Fruit fly (Drosophila melanogaster) whole organism, embryonic: ENCODE measurements around the gene CG42827.

Experiments
- C15 ChIP-seq: fragments of 200-800 bp; sonication (Bioruptor generic); IDR thresholded peaks from 3 replicates; pipeline ENCODE4 v1.3.6; 2022; ENCODE audit warnings: missing biosample characterization, missing genetic modification characterization
- CG12942 ChIP-seq: fragments of 200-800 bp; sonication (Bioruptor generic); optimal IDR thresholded peaks from 3 replicates; lab custom pipeline; 2016; ENCODE audit warnings: missing biosample characterization, missing genetic modification characterization
- CG1602 ChIP-seq: fragments of 200-800 bp; sonication (Bioruptor generic); optimal IDR thresholded peaks from 3 replicates; lab custom pipeline; 2016; ENCODE audit warnings: missing biosample characterization, missing genetic modification characterization
- CG1603 ChIP-seq: fragments of 200-800 bp; sonication (Bioruptor generic); optimal IDR thresholded peaks from 2 replicates; lab custom pipeline; 2019; ENCODE audit warnings: missing biosample characterization, mild to moderate bottlenecking, missing genetic modification characterization, moderate library complexity
- CG17328 ChIP-seq: fragments of 200-800 bp; sonication (Bioruptor generic); IDR thresholded peaks from 2 replicates; pipeline ENCODE4 v1.3.6; 2022; ENCODE audit warnings: missing biosample characterization, missing genetic modification characterization
- CG17829 ChIP-seq: fragments of 200-800 bp; optimal IDR thresholded peaks from 2 replicates; lab custom pipeline; 2019; ENCODE audit warnings: missing biosample characterization, mild to moderate bottlenecking, missing genetic modification characterization, moderate library complexity
- CG18262 ChIP-seq: fragments of 200-800 bp; optimal IDR thresholded peaks from 3 replicates; lab custom pipeline; 2019; ENCODE audit warnings: missing biosample characterization, mild to moderate bottlenecking, missing genetic modification characterization, moderate library complexity
- CG18619 ChIP-seq: fragments of 200-800 bp; sonication (Bioruptor generic); optimal IDR thresholded peaks from 3 replicates; lab custom pipeline; 2017; ENCODE audit warnings: missing biosample characterization, mild to moderate bottlenecking, missing genetic modification characterization
- CG2678 ChIP-seq: fragments of 200-800 bp; sonication (Bioruptor generic); optimal IDR thresholded peaks from 3 replicates; lab custom pipeline; 2019; ENCODE audit warnings: missing biosample characterization, mild to moderate bottlenecking, missing genetic modification characterization, moderate library complexity
- CG31441 ChIP-seq: fragments of 200-800 bp; sonication (Bioruptor generic); IDR thresholded peaks from 2 replicates; pipeline ENCODE4 v1.3.6; 2022; ENCODE audit warnings: missing biosample characterization, missing genetic modification characterization
- CG34224 ChIP-seq: fragments of 200-800 bp; sonication (Bioruptor generic); IDR thresholded peaks from 3 replicates; pipeline ENCODE4 v1.3.6; 2022; ENCODE audit warnings: missing biosample characterization, missing genetic modification characterization; ENCODE audit not compliant: partially characterized antibody
- CG4404 ChIP-seq: fragments of 200-800 bp; sonication (Bioruptor generic); IDR thresholded peaks from 2 replicates; pipeline ENCODE4 v1.3.6; 2022; ENCODE audit warnings: missing biosample characterization, missing genetic modification characterization
- CG4820 ChIP-seq: fragments of 200-800 bp; sonication (Bioruptor generic); optimal IDR thresholded peaks from 3 replicates; lab custom pipeline; 2016; ENCODE audit warnings: missing biosample characterization, missing genetic modification characterization
- CG6654 ChIP-seq: fragments of 200-800 bp; sonication (Bioruptor generic); optimal IDR thresholded peaks from 2 replicates; lab custom pipeline; 2017; ENCODE audit warnings: missing biosample characterization, mild to moderate bottlenecking, missing genetic modification characterization
- CG7839 ChIP-seq: fragments of 200-800 bp; sonication (Bioruptor generic); optimal IDR thresholded peaks from 3 replicates; lab custom pipeline; 2018; ENCODE audit warnings: missing biosample characterization, mild to moderate bottlenecking, missing genetic modification characterization, moderate library complexity
- CG8281 ChIP-seq: fragments of 200-800 bp; sonication (Bioruptor generic); optimal IDR thresholded peaks from 2 replicates; lab custom pipeline; 2018; ENCODE audit warnings: missing biosample characterization, mild to moderate bottlenecking, missing genetic modification characterization, moderate library complexity
- Dref ChIP-seq: fragments of 200-800 bp; sonication (Bioruptor generic); IDR thresholded peaks from 2 replicates; pipeline ENCODE4 v1.3.6; 2022; ENCODE audit warnings: missing biosample characterization, missing genetic modification characterization
- E2f1 ChIP-seq: fragments of 200-800 bp; sonication (Bioruptor generic); IDR thresholded peaks from 2 replicates; pipeline ENCODE4 v1.3.6; 2022; ENCODE audit warnings: missing biosample characterization, missing genetic modification characterization
- Eip74EF ChIP-seq, 2 experiments: fragments of 200-800 bp in 1 of 2; fragments of >200 bp in 1 of 2; sonication (Bioruptor generic) in 1 of 2; optimal IDR thresholded peaks; 2 replicates each; lab custom pipeline; 2017 to 2019; ENCODE audit warnings: missing biosample characterization in 2 of 2, missing genetic modification characterization in 2 of 2, mild to moderate bottlenecking in 1 of 2, moderate library complexity in 1 of 2
- Ets97D ChIP-seq: fragments of 200-800 bp; sonication (Bioruptor generic); optimal IDR thresholded peaks from 3 replicates; lab custom pipeline; 2016; ENCODE audit warnings: missing biosample characterization, missing genetic modification characterization
- HHEX ChIP-seq: fragments of 200-800 bp; sonication (Bioruptor generic); optimal IDR thresholded peaks from 3 replicates; lab custom pipeline; 2017; ENCODE audit warnings: missing biosample characterization, mild to moderate bottlenecking, missing genetic modification characterization, missing genetic modification reagents
- Neu2 ChIP-seq: fragments of 200-800 bp; sonication (Bioruptor generic); optimal IDR thresholded peaks from 3 replicates; lab custom pipeline; 2016; ENCODE audit warnings: missing biosample characterization, missing genetic modification characterization, borderline replicate concordance
- Sin3A ChIP-seq: fragments of >200 bp; optimal IDR thresholded peaks from 2 replicates; lab custom pipeline; 2018
- Stat92E ChIP-seq, 3 experiments: fragments of >200 bp in 2 of 3; fragments of 200-800 bp in 1 of 3; sonication (Bioruptor generic) in 1 of 3; optimal IDR thresholded peaks; 2 replicates each; lab custom pipeline; 2017 to 2019; ENCODE audit warnings: missing biosample characterization in 3 of 3, missing genetic modification characterization in 3 of 3, mild to moderate bottlenecking in 1 of 3, moderate library complexity in 1 of 3
- Taf1 ChIP-seq: fragments of 200-800 bp; sonication (Bioruptor generic); IDR thresholded peaks from 2 replicates; pipeline ENCODE4 v1.3.6; 2022; ENCODE audit warnings: missing biosample characterization, missing genetic modification characterization
- Usf ChIP-seq: fragments of 200-800 bp; sonication (Bioruptor generic); optimal IDR thresholded peaks from 2 replicates; lab custom pipeline; 2017; ENCODE audit warnings: missing genotype, missing biosample characterization, missing genetic modification characterization
- ase ChIP-seq: fragments of 200-800 bp; sonication (Bioruptor generic); IDR thresholded peaks from 3 replicates; pipeline ENCODE4 v1.3.6; 2022; ENCODE audit warnings: missing biosample characterization, missing genetic modification characterization
- cg ChIP-seq: fragments of 200-800 bp; sonication (Bioruptor generic); optimal IDR thresholded peaks from 3 replicates; lab custom pipeline; 2019; ENCODE audit warnings: missing biosample characterization, mild to moderate bottlenecking, missing genetic modification characterization, moderate library complexity
- exex ChIP-seq: fragments of 200-800 bp; sonication (Bioruptor generic); optimal IDR thresholded peaks from 4 replicates; lab custom pipeline; 2018; ENCODE audit warnings: missing biosample characterization, mild to moderate bottlenecking, missing genetic modification characterization, moderate library complexity
- eyg ChIP-seq: fragments of 200-800 bp; sonication (Bioruptor generic); optimal IDR thresholded peaks from 3 replicates; lab custom pipeline; 2016; ENCODE audit warnings: missing biosample characterization, missing genetic modification characterization
- gcm2 ChIP-seq: fragments of 200-800 bp; sonication (Bioruptor generic); optimal IDR thresholded peaks from 2 replicates; lab custom pipeline; 2016; ENCODE audit warnings: missing biosample characterization, missing genetic modification characterization
- grau ChIP-seq: fragments of 200-800 bp; optimal IDR thresholded peaks from 3 replicates; lab custom pipeline; 2019; ENCODE audit warnings: missing biosample characterization, mild to moderate bottlenecking, missing genetic modification characterization, moderate library complexity
- hbn ChIP-seq: fragments of 200-800 bp; sonication (Bioruptor generic); IDR thresholded peaks from 2 replicates; pipeline ENCODE4 v1.3.6; 2022; ENCODE audit warnings: missing biosample characterization, missing genetic modification characterization; ENCODE audit not compliant: partially characterized antibody
- jumu ChIP-seq: fragments of 200-800 bp; sonication (Bioruptor generic); optimal IDR thresholded peaks from 3 replicates; lab custom pipeline; 2016; ENCODE audit warnings: missing biosample characterization, missing genetic modification characterization
- kay ChIP-seq: fragments of 200-800 bp; sonication (Bioruptor generic); optimal IDR thresholded peaks from 2 replicates; lab custom pipeline; 2016; ENCODE audit warnings: missing biosample characterization, missing genetic modification characterization
- ken ChIP-seq: fragments of 200-800 bp; sonication (Bioruptor generic); IDR thresholded peaks from 3 replicates; pipeline ENCODE4 v1.3.6; 2022; ENCODE audit warnings: missing biosample characterization, missing genetic modification characterization
- maf-S ChIP-seq: fragments of 200-800 bp; sonication (Bioruptor generic); optimal IDR thresholded peaks from 2 replicates; lab custom pipeline; 2016; ENCODE audit warnings: missing biosample characterization, missing genetic modification characterization
- mirr ChIP-seq: fragments of 200-800 bp; sonication (Bioruptor generic); optimal IDR thresholded peaks from 3 replicates; lab custom pipeline; 2018; ENCODE audit warnings: missing biosample characterization, mild to moderate bottlenecking, missing genetic modification characterization
- pb ChIP-seq: fragments of 200-800 bp; sonication (Bioruptor generic); optimal IDR thresholded peaks from 3 replicates; lab custom pipeline; 2016; ENCODE audit warnings: missing biosample characterization, missing genetic modification characterization
- pfk ChIP-seq: fragments of 200-800 bp; sonication (Bioruptor generic); optimal IDR thresholded peaks from 2 replicates; lab custom pipeline; 2018; ENCODE audit warnings: missing biosample characterization, mild to moderate bottlenecking, missing genetic modification characterization, moderate library complexity
- phol ChIP-seq: fragments of 200-800 bp; sonication (Bioruptor generic); optimal IDR thresholded peaks from 3 replicates; lab custom pipeline; 2018; ENCODE audit warnings: missing biosample characterization, mild to moderate bottlenecking, missing genetic modification characterization, moderate library complexity
- prd ChIP-seq, 3 experiments: fragments of >200 bp in 2 of 3; fragments of 200-800 bp in 1 of 3; sonication (Bioruptor generic) in 1 of 3; optimal IDR thresholded peaks in 2 of 3; IDR thresholded peaks in 1 of 3; 2 replicates in 2 of 3; 3 replicates in 1 of 3; pipeline versions ENCODE4 v1.3.6 to Lab custom; 2017 to 2022; ENCODE audit warnings: missing biosample characterization in 1 of 3, missing genetic modification characterization in 1 of 3
- psq ChIP-seq: fragments of 200-800 bp; sonication (Bioruptor generic); optimal IDR thresholded peaks from 2 replicates; lab custom pipeline; 2017; ENCODE audit warnings: missing biosample characterization, missing genetic modification characterization
- rib ChIP-seq: fragments of 200-800 bp; sonication (Bioruptor generic); IDR thresholded peaks from 2 replicates; pipeline ENCODE4 v1.3.6; 2022; ENCODE audit warnings: missing biosample characterization, missing genetic modification characterization
- row ChIP-seq: fragments of 200-800 bp; sonication (Bioruptor generic); IDR thresholded peaks from 3 replicates; pipeline ENCODE4 v1.3.6; 2022; ENCODE audit warnings: missing biosample characterization, missing genetic modification characterization
- scrt ChIP-seq: fragments of 200-800 bp; sonication (Bioruptor generic); optimal IDR thresholded peaks from 2 replicates; lab custom pipeline; 2018; ENCODE audit warnings: missing biosample characterization, mild to moderate bottlenecking, missing genetic modification characterization, moderate library complexity
- sens ChIP-seq: fragments of 200-800 bp; sonication (Bioruptor generic); peaks from one replicate; lab custom pipeline; 2016; ENCODE audit warnings: missing biosample characterization, missing genetic modification characterization
- tll ChIP-seq, 2 experiments: fragments of 200-800 bp in 1 of 2; fragments of >200 bp in 1 of 2; sonication (Bioruptor generic) in 1 of 2; optimal IDR thresholded peaks; 2 replicates each; lab custom pipeline; 2017 to 2019; ENCODE audit warnings: missing biosample characterization in 2 of 2, missing genetic modification characterization in 2 of 2, mild to moderate bottlenecking in 1 of 2, moderate library complexity in 1 of 2
- ttk ChIP-seq: fragments of 200-800 bp; sonication (Bioruptor generic); IDR thresholded peaks from 2 replicates; pipeline ENCODE4 v2.1.2; 2022; ENCODE audit warnings: missing biosample characterization, missing genetic modification characterization
- zen2 ChIP-seq: fragments of 200-800 bp; sonication (Bioruptor generic); IDR thresholded peaks from 3 replicates; pipeline ENCODE4 v1.3.6; 2022; ENCODE audit warnings: missing biosample characterization, missing genetic modification characterization; ENCODE audit not compliant: partially characterized antibody

CG42827 gene

dm6 chr3R:23358565-23359138, 14.1 kb upstream of the CG42827 start, which contains the start of gene RpS3 (continued):
- TF ChIP-seq exex (tag; lab: Kevin White, UChicago) (peak; percentile 9), CG6654 (GFP tag; lab: Kevin White, UChicago) (no peak), CG7839 (tag; lab: Kevin White, UChicago) (peak; percentile 14), pb (no peak), pfk (GFP tag; lab: Kevin White, UChicago) (peak; percentile 12), CG12942 (GFP tag; lab: Kevin White, UChicago) (no peak), CG31441 (GFP tag; lab: Robert Waterston, UW) (no peak; the same call in 1 of the 2 replicates), sens (GFP tag; lab: Kevin White, UChicago) (peak; percentile 81), ken (GFP tag; lab: Robert Waterston, UW) (no peak), Ets97D (GFP tag; lab: Kevin White, UChicago) (peak; percentile 78), Eip74EF (GFP tag; optimal IDR thresholded peaks at IDR 0.05; lab: Kevin White, UChicago) (peak in 1 of 2 experiments; percentile 36), CG18262 (tag; lab: Kevin White, UChicago) (peak; percentile 16), CG17829 (tag; lab: Kevin White, UChicago) (peak; percentile 21), E2f1 (GFP tag; lab: Robert Waterston, UW) (no peak), ase (no peak), CG34224 (GFP tag; lab: Robert Waterston, UW) (0 out of 3 replicates have a peak, but pooled peaks have one; percentile 23), zen2 (GFP tag; lab: Robert Waterston, UW) (no peak), Taf1 (no peak), Sin3A (peak; percentile 24), Usf (no peak), rib (no peak), prd (optimal IDR thresholded peaks at IDR 0.05; lab: Kevin White, UChicago) (no peak), prd (GFP tag; IDR thresholded peaks at IDR 0.05; lab: Robert Waterston, UW) (no peak), CG4820 (GFP tag; lab: Kevin White, UChicago) (no peak), hbn (GFP tag; lab: Robert Waterston, UW) (no peak), Stat92E (GFP tag; optimal IDR thresholded peaks at IDR 0.05; lab: Kevin White, UChicago) (peak in 1 of 3 experiments; percentile 40), C15 (GFP tag; lab: Robert Waterston, UW) (no peak), CG2678 (peak; percentile 38), CG17328 (no peak), Dref (GFP tag; lab: Robert Waterston, UW) (no peak), ttk (no peak), tll (GFP tag; optimal IDR thresholded peaks at IDR 0.05; lab: Kevin White, UChicago) (no peak), HHEX (GFP tag; lab: Kevin White, UChicago) (peak; percentile 26), eyg (GFP tag; lab: Kevin White, UChicago) (no peak), row (GFP tag; lab: Robert Waterston, UW) (0 out of 3 replicates have a peak, but pooled peaks have one; percentile 8), CG4404 (GFP tag; lab: Robert Waterston, UW) (no peak), grau (peak; percentile 28), cg (GFP tag; lab: Kevin White, UChicago) (no peak), CG8281 (no peak), psq (GFP tag; lab: Kevin White, UChicago) (no peak), jumu (GFP tag; lab: Kevin White, UChicago) (no peak), scrt (GFP tag; lab: Kevin White, UChicago) (peak; percentile 27), Neu2 (GFP tag; lab: Kevin White, UChicago) (no peak), CG1602 (no peak), phol (tag; lab: Kevin White, UChicago) (peak; percentile 70), mirr (GFP tag; lab: Kevin White, UChicago) (peak; percentile 37), CG1603 (tag; lab: Kevin White, UChicago) (peak; percentile 12), gcm2 (GFP tag; lab: Kevin White, UChicago) (no peak), CG18619 (GFP tag; lab: Kevin White, UChicago) (no peak), maf-S (no peak), kay (GFP tag; lab: Kevin White, UChicago) (no peak)
